Worm (Caenorhabditis elegans): ENCODE data around the gene F54E12.2.
A peak's percentile ranks its signal among the peaks of the same experiment; 100 is the strongest.

F54E12.2 gene

DNA sequence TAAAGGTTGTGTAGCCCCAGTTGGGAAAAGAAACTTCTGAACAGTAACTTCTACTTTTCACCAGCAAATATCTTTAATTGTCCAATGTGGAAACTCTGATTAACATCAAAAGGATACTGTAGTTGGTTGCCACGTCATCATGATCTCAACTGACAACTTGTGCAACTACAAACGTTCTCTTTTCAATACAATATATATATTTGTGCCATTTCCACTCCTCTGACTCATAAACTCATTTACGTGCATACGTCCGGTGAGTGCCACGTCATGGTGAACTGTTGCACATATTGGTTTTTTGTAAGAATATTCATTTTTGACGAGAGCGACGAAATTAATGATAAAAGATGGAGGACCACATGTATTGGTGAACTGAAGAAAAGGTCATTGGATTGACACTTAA, 29.2 kb downstream of the F54E12.2 start:
- no peak for TF ChIP-seq ztf-11 (tag; optimal IDR thresholded peaks at IDR 0.05)
- no peak for TF ChIP-seq zip-8 (tag; optimal IDR thresholded peaks at IDR 0.05)
- no peak for TF ChIP-seq nhr-76 (tag; optimal IDR thresholded peaks at IDR 0.05)
- TF ChIP-seq tbx-8 (GFP tag; optimal IDR thresholded peaks at IDR 0.05): no peak
- TF ChIP-seq ceh-43 (GFP tag; optimal IDR thresholded peaks at IDR 0.05): no peak
- TF ChIP-seq unc-120 (tag; optimal IDR thresholded peaks at IDR 0.05; ENCODE audit: poor library complexity, severe bottlenecking): no peak
- TF ChIP-seq elt-1 (tag; optimal IDR thresholded peaks at IDR 0.05; ENCODE audit: borderline replicate concordance, insufficient read depth): no peak
- no peak for TF ChIP-seq flh-1 (GFP tag; optimal IDR thresholded peaks at IDR 0.05)
- TF ChIP-seq nhr-12 (tag; optimal IDR thresholded peaks at IDR 0.05): no peak
- TF ChIP-seq M03D4.4 (tag; optimal IDR thresholded peaks at IDR 0.05): no peak
- no peak for TF ChIP-seq lsy-2 (tag; optimal IDR thresholded peaks at IDR 0.05)
- no peak for TF ChIP-seq mab-5 (tag; optimal IDR thresholded peaks at IDR 0.05)
- TF ChIP-seq ham-2 (GFP tag; optimal IDR thresholded peaks at IDR 0.05): no peak
- no peak for TF ChIP-seq pha-4 (tag; optimal IDR thresholded peaks at IDR 0.05)
- TF ChIP-seq lin-13 (tag; optimal IDR thresholded peaks at IDR 0.05): no peak
- TF ChIP-seq unc-39 (tag; optimal IDR thresholded peaks at IDR 0.05): no peak
- TF ChIP-seq ceh-83 (GFP tag; optimal IDR thresholded peaks at IDR 0.05): no peak
- TF ChIP-seq hlh-1 (tag; optimal IDR thresholded peaks at IDR 0.05): no peak

DNA sequence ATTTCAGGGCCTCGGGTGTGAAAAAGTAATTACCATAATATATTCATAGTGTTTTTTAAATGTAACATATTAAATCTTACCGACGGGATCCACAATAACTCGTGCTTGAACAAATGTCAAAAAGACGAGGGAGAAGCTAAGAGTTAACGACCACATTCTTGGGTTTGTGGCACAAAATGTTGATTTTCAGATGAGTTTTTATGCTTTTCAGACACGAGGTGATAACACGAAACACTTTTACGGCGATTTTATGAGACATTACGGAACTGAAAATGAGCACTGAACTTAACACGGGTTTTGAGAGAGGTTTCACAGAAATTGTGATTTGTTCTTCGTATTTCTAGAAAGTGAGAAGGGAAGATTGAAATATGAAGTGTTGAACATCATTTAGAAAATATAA, 30.4 kb downstream of the F54E12.2 start, which contains the start of gene B0035.13:
Gene B0035.13 (minus strand): TSS at position 173 of the 400 bp plus-strand sequence.
- TF ChIP-seq elt-3 (tag; optimal IDR thresholded peaks at IDR 0.05) (no peak), bed-3 (GFP tag; optimal IDR thresholded peaks at IDR 0.05) (no peak), ceh-39 (tag; optimal IDR thresholded peaks at IDR 0.05) (no peak), sptf-1 (tag; optimal IDR thresholded peaks at IDR 0.05) (no peak), M03D4.4 (tag; optimal IDR thresholded peaks at IDR 0.05) (no peak), mep-1 (tag; optimal IDR thresholded peaks at IDR 0.05) (no peak), pha-4 (tag; optimal IDR thresholded peaks at IDR 0.05) (no peak), nhr-237 (tag; optimal IDR thresholded peaks at IDR 0.05) (no peak), lin-32 (GFP tag; optimal IDR thresholded peaks at IDR 0.05) (no peak), nhr-76 (tag; optimal IDR thresholded peaks at IDR 0.05) (no peak), snpc-4 (tag; optimal IDR thresholded peaks at IDR 0.05) (no peak), cnd-1 (tag; optimal IDR thresholded peaks at IDR 0.05) (no peak), ceh-43 (GFP tag; optimal IDR thresholded peaks at IDR 0.05) (no peak), unc-120 (tag; optimal IDR thresholded peaks at IDR 0.05; ENCODE audit: poor library complexity, severe bottlenecking) (no peak), ham-2 (GFP tag; optimal IDR thresholded peaks at IDR 0.05) (no peak), mls-2 (tag; optimal IDR thresholded peaks at IDR 0.05) (no peak), nhr-28 (tag; optimal IDR thresholded peaks at IDR 0.05) (no peak), tbx-8 (GFP tag; optimal IDR thresholded peaks at IDR 0.05) (no peak), zip-8 (tag; optimal IDR thresholded peaks at IDR 0.05) (no peak)

DNA sequence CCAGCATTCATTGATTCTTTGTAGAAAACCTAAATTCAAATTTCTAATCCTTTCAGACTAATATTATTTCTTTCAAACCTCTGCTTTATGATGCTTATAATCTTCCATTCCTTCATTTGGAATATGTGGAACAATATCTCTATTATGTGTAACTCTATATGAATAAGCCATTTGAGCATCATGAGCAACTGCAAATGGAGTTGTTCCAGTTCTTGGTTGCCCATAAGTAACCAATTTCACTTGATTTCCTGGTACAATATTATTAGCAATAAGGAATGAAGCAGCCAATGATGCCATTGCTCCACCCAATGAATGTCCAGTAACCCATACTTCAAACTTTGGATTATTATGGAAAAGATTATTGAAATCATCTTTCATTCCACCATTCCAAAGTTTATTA, 32.0 kb downstream of the F54E12.2 start:
- TF ChIP-seq elt-3 (tag; optimal IDR thresholded peaks at IDR 0.05) (no peak), lin-13 (tag; optimal IDR thresholded peaks at IDR 0.05) (no peak), unc-120 (tag; optimal IDR thresholded peaks at IDR 0.05; ENCODE audit: poor library complexity, severe bottlenecking) (no peak), ceh-39 (tag; optimal IDR thresholded peaks at IDR 0.05) (no peak), ham-2 (GFP tag; optimal IDR thresholded peaks at IDR 0.05) (no peak), hlh-1 (tag; optimal IDR thresholded peaks at IDR 0.05) (no peak), ztf-11 (tag; optimal IDR thresholded peaks at IDR 0.05) (no peak), lin-32 (GFP tag; optimal IDR thresholded peaks at IDR 0.05) (no peak), blmp-1 (tag; optimal IDR thresholded peaks at IDR 0.05) (no peak), unc-62 (GFP tag; optimal IDR thresholded peaks at IDR 0.05) (no peak), mep-1 (tag; optimal IDR thresholded peaks at IDR 0.05) (no peak), mab-5 (tag; optimal IDR thresholded peaks at IDR 0.05) (no peak), mls-2 (tag; optimal IDR thresholded peaks at IDR 0.05) (no peak), sem-2 (GFP tag; optimal IDR thresholded peaks at IDR 0.05) (no peak)

DNA sequence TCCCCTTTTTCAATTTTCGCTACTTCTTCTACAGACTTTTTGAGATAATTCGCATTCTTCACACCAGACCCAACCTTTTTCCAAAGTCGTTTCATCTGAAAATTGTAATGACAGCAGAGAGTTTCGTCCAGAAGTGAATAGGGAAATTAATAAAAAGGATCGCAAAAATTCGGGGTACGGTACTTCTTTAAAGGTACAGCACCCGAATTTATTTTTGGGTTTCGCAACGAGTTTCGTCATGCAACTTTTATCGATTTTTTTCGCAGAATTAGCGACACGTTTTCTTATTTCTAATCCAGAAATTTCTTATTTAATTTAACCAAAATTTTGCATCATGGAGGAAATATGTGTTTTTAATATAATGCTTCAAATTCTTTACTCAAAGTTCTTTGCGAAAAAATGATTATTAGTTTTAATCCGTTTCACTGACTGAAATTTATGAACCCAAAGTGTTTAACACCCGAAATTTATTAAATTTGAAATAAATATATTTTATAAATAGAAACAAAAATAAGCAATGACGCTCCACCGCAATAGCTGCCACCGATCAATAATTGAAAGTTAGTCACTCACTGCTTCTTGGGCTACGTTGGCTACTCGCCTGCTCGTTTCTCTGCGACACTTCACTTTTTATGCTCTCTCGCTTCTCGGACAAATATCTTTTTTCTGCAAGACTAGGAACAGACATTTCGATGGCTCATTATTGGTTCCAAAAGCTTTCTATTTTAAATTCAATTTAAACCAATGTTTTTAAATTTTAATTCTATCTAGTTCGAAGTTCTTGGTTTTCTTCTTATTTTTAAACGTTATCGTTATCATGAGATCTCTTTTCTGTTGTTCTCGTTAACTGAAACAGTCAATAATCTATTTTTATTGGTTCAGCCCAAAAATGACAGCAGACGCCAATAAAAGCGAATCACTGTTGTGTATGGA, 38.6 kb downstream of the F54E12.2 start, which contains the start of the genes B0035.15 and dnj-1:
Gene B0035.15 (minus strand): TSS at position 99 of the 933 bp plus-strand sequence.
Gene dnj-1 (plus strand): TSS at position 883 of the 933 bp plus-strand sequence.
- TF ChIP-seq ces-1 (GFP tag; optimal IDR thresholded peaks at IDR 0.05): peak; percentile 85
- TF ChIP-seq mep-1 (tag; optimal IDR thresholded peaks at IDR 0.05): no peak
- TF ChIP-seq ham-2 (GFP tag; optimal IDR thresholded peaks at IDR 0.05): peak; percentile 67
- peak; percentile 11 for TF ChIP-seq lsy-2 (tag; optimal IDR thresholded peaks at IDR 0.05)
- no peak for TF ChIP-seq sem-2 (GFP tag; optimal IDR thresholded peaks at IDR 0.05)
- peak; percentile 6 for TF ChIP-seq blmp-1 (tag; optimal IDR thresholded peaks at IDR 0.05)
- TF ChIP-seq lin-13 (tag; optimal IDR thresholded peaks at IDR 0.05): no peak
- no peak for TF ChIP-seq mab-5 (tag; optimal IDR thresholded peaks at IDR 0.05)

Data from whole organism, mixed stage, embryonic.